Fruit fly (Drosophila melanogaster): ENCODE results near the gene sl.

The sl gene

dm6 chrX:16371923-16372322 is 21.8 kb downstream of the sl start (continued):
- TF ChIP-seq Mes4 (GFP tag; optimal IDR thresholded peaks at IDR 0.05), result no peak
- TF ChIP-seq Sry-δ (GFP tag; optimal IDR thresholded peaks at IDR 0.05), result no peak
- TF ChIP-seq ara (GFP tag; IDR thresholded peaks at IDR 0.05), result no peak
- TF ChIP-seq CG30403 (GFP tag; optimal IDR thresholded peaks at IDR 0.05), result peak; percentile 28
- no peak for TF ChIP-seq Oaz (GFP tag; IDR thresholded peaks at IDR 0.05)
- peak; percentile 17 for TF ChIP-seq zf30C (GFP tag; optimal IDR thresholded peaks at IDR 0.05)
- TF ChIP-seq CG12659 (GFP tag; optimal IDR thresholded peaks at IDR 0.05), result peak; percentile 18
- TF ChIP-seq Nf-YA (GFP tag; IDR thresholded peaks at IDR 0.05), result no peak
- peak; percentile 24 for TF ChIP-seq CG2120 (GFP tag; optimal IDR thresholded peaks at IDR 0.05)

- TF ChIP-seq Drgx (GFP tag; IDR thresholded peaks at IDR 0.05), result peak; percentile 41; the same call in 1 of the 2 replicates
- TF ChIP-seq CG10366 (GFP tag; IDR thresholded peaks at IDR 0.05), result no peak
- no peak for TF ChIP-seq CG1529 (GFP tag; optimal IDR thresholded peaks at IDR 0.05)
- TF ChIP-seq CG8281 (tag; optimal IDR thresholded peaks at IDR 0.05), result peak; percentile 52
- no peak for TF ChIP-seq CG2875 (GFP tag; optimal IDR thresholded peaks at IDR 0.05)
- no peak for TF ChIP-seq stc (GFP tag; IDR thresholded peaks at IDR 0.05)
- no peak for TF ChIP-seq CG17912 (GFP tag; optimal IDR thresholded peaks at IDR 0.05)
- 0 out of 3 replicates have a peak, but pooled peaks have one; percentile 59 for TF ChIP-seq CG2199 (GFP tag; IDR thresholded peaks at IDR 0.05)
- TF ChIP-seq onecut (GFP tag; IDR thresholded peaks at IDR 0.05), result peak; percentile 18; the same call in 1 of the 2 replicates
- no peak for TF ChIP-seq CG9727 (GFP tag; optimal IDR thresholded peaks at IDR 0.05)
- no peak for TF ChIP-seq usp (GFP tag; optimal IDR thresholded peaks at IDR 0.05)
- no peak for TF ChIP-seq ATbp (GFP tag; optimal IDR thresholded peaks at IDR 0.05)
- no peak for TF ChIP-seq sens (GFP tag)
- TF ChIP-seq Ptx1 (GFP tag; IDR thresholded peaks at IDR 0.05), result no peak
- TF ChIP-seq slp2 (GFP tag; optimal IDR thresholded peaks at IDR 0.05), result no peak
- peak; percentile 63 for TF ChIP-seq cg (GFP tag; optimal IDR thresholded peaks at IDR 0.05)
- TF ChIP-seq CG1603 (tag; optimal IDR thresholded peaks at IDR 0.05), result no peak
- no peak for TF ChIP-seq CG30431 (GFP tag; optimal IDR thresholded peaks at IDR 0.05)
- no peak for TF ChIP-seq CG6654 (GFP tag; optimal IDR thresholded peaks at IDR 0.05)
- peak; percentile 49 for TF ChIP-seq nom (GFP tag; optimal IDR thresholded peaks at IDR 0.05)
- no peak for TF ChIP-seq prd (optimal IDR thresholded peaks at IDR 0.05)
- no peak for TF ChIP-seq prd (GFP tag; IDR thresholded peaks at IDR 0.05)
- no peak for TF ChIP-seq D (optimal IDR thresholded peaks at IDR 0.05)
- no peak for TF ChIP-seq D (GFP tag; optimal IDR thresholded peaks at IDR 0.05)
- TF ChIP-seq B-H2 (GFP tag; optimal IDR thresholded peaks at IDR 0.05), result peak; percentile 7
- no peak for TF ChIP-seq CG13624 (GFP tag; optimal IDR thresholded peaks at IDR 0.05)
- no peak for TF ChIP-seq sisA (GFP tag; IDR thresholded peaks at IDR 0.05)
- no peak for TF ChIP-seq Elba2 (GFP tag; optimal IDR thresholded peaks at IDR 0.05)
- peak; percentile 50 for TF ChIP-seq pros (GFP tag; optimal IDR thresholded peaks at IDR 0.05)
- no peak for TF ChIP-seq CG7987 (GFP tag; optimal IDR thresholded peaks at IDR 0.05)
- no peak for TF ChIP-seq Taf1 (GFP tag; IDR thresholded peaks at IDR 0.05)
- no peak for TF ChIP-seq CG9797 (GFP tag; optimal IDR thresholded peaks at IDR 0.05)
- TF ChIP-seq pho (GFP tag; optimal IDR thresholded peaks at IDR 0.05), result no peak
- no peak for TF ChIP-seq bsh (GFP tag; optimal IDR thresholded peaks at IDR 0.05)
- peak; percentile 87; the same call in 1 of the 4 replicates for TF ChIP-seq chinmo (GFP tag; IDR thresholded peaks at IDR 0.05; ENCODE audit: partially characterized antibody)
- peak; percentile 79 for TF ChIP-seq Deaf1 (tag; optimal IDR thresholded peaks at IDR 0.05)
- TF ChIP-seq CG13287 (GFP tag; IDR thresholded peaks at IDR 0.05; ENCODE audit: partially characterized antibody), result 0 out of 2 replicates have a peak, but pooled peaks have one; percentile 34
- TF ChIP-seq CG34376 (GFP tag; optimal IDR thresholded peaks at IDR 0.05), result peak; percentile 27
- no peak for TF ChIP-seq CG10979 (tag; optimal IDR thresholded peaks at IDR 0.05)
- TF ChIP-seq hth (optimal IDR thresholded peaks at IDR 0.05), result no peak
Measured at dm6 chrX:16372492-16373350, 22.6 kb downstream of the sl start, which contains the start of gene Fur2. Gene Fur2, plus strand, starts transcription at chrX:16373086.

All from whole organism, embryonic.